Fruit fly (Drosophila melanogaster) whole organism, embryonic: ENCODE data around the gene Sodh2.

Experiments used
- CG10543 ChIP-seq: fragments of 200-800 bp; sonication (Bioruptor generic); optimal IDR thresholded peaks from 3 replicates; lab custom pipeline; 2017; ENCODE audit warnings: missing biosample characterization, mild to moderate bottlenecking, missing genetic modification characterization, moderate library complexity
- CG10565 ChIP-seq: fragments of 200-800 bp; sonication (Bioruptor generic); optimal IDR thresholded peaks from 3 replicates; lab custom pipeline; 2016; ENCODE audit warnings: missing biosample characterization, mild to moderate bottlenecking, missing genetic modification characterization
- CG11456 ChIP-seq: fragments of 200-800 bp; sonication (Bioruptor generic); IDR thresholded peaks from 3 replicates; pipeline ENCODE4 v1.3.6; 2022; ENCODE audit warnings: missing biosample characterization, missing genetic modification characterization
- CG13123 ChIP-seq: fragments of 200-800 bp; sonication (Bioruptor generic); optimal IDR thresholded peaks from 2 replicates; lab custom pipeline; 2016; ENCODE audit warnings: missing biosample characterization, missing genetic modification characterization
- CG13894 ChIP-seq: fragments of 200-800 bp; sonication (Bioruptor generic); optimal IDR thresholded peaks from 3 replicates; lab custom pipeline; 2018; ENCODE audit warnings: missing biosample characterization, mild to moderate bottlenecking, missing genetic modification characterization, moderate library complexity
- CG15269 ChIP-seq: fragments of 200-800 bp; sonication (Bioruptor generic); optimal IDR thresholded peaks from 2 replicates; lab custom pipeline; 2018; ENCODE audit warnings: missing biosample characterization, mild to moderate bottlenecking, missing genetic modification characterization, moderate library complexity
- CG15514 ChIP-seq: fragments of 200-800 bp; sonication (Bioruptor generic); optimal IDR thresholded peaks from 3 replicates; lab custom pipeline; 2017; ENCODE audit warnings: missing biosample characterization, missing genetic modification characterization, mild to moderate bottlenecking, moderate library complexity, missing genetic modification reagents
- CG17359 ChIP-seq: fragments of 200-800 bp; sonication (Bioruptor generic); optimal IDR thresholded peaks from 3 replicates; lab custom pipeline; 2018; ENCODE audit warnings: missing biosample characterization, mild to moderate bottlenecking, missing genetic modification characterization, moderate library complexity
- CG1792 ChIP-seq: fragments of 200-800 bp; sonication (Bioruptor generic); optimal IDR thresholded peaks from 2 replicates; lab custom pipeline; 2016; ENCODE audit warnings: missing biosample characterization, missing genetic modification characterization
- CG18476 ChIP-seq: fragments of 200-800 bp; sonication (Bioruptor generic); optimal IDR thresholded peaks from 2 replicates; lab custom pipeline; 2016; ENCODE audit warnings: missing biosample characterization, mild to moderate bottlenecking, missing genetic modification characterization
- CG2199 ChIP-seq: fragments of 200-800 bp; sonication (Bioruptor generic); IDR thresholded peaks from 3 replicates; pipeline ENCODE4 v1.3.6; 2022; ENCODE audit warnings: missing biosample characterization, missing genetic modification characterization
- CG31388 ChIP-seq: fragments of 200-800 bp; sonication (Bioruptor generic); optimal IDR thresholded peaks from 2 replicates; lab custom pipeline; 2016; ENCODE audit warnings: missing biosample characterization, missing genetic modification characterization
- CG32532 ChIP-seq: fragments of 200-800 bp; sonication (Bioruptor generic); IDR thresholded peaks from 2 replicates; pipeline ENCODE4 v1.3.6; 2022; ENCODE audit warnings: missing biosample characterization, missing genetic modification characterization
- CG34376 ChIP-seq: fragments of 200-800 bp; sonication (Bioruptor generic); optimal IDR thresholded peaks from 2 replicates; lab custom pipeline; 2018; ENCODE audit warnings: missing biosample characterization, mild to moderate bottlenecking, missing genetic modification characterization
- CG4360 ChIP-seq: fragments of 200-800 bp; sonication (Bioruptor generic); IDR thresholded peaks from 2 replicates; pipeline ENCODE4 v1.3.6; 2022; ENCODE audit warnings: missing biosample characterization, missing genetic modification characterization
- CG7271 ChIP-seq: fragments of 200-800 bp; sonication (Bioruptor generic); optimal IDR thresholded peaks from 2 replicates; lab custom pipeline; 2018; ENCODE audit warnings: missing biosample characterization, mild to moderate bottlenecking, missing genetic modification characterization, moderate library complexity
- CG7987 ChIP-seq: fragments of 200-800 bp; sonication (Bioruptor generic); optimal IDR thresholded peaks from 2 replicates; lab custom pipeline; 2018; ENCODE audit warnings: missing biosample characterization, mild to moderate bottlenecking, missing genetic modification characterization, moderate library complexity
- CG8359 ChIP-seq: fragments of 200-800 bp; sonication (Bioruptor generic); optimal IDR thresholded peaks from 2 replicates; lab custom pipeline; 2017; ENCODE audit warnings: missing biosample characterization, mild to moderate bottlenecking, missing genetic modification characterization, borderline replicate concordance
- CG8765 ChIP-seq: fragments of 200-800 bp; sonication (Bioruptor generic); IDR thresholded peaks from 2 replicates; pipeline ENCODE4 v1.3.6; 2022; ENCODE audit warnings: missing biosample characterization, missing genetic modification characterization
- CG9727 ChIP-seq: fragments of 200-800 bp; sonication (Bioruptor generic); optimal IDR thresholded peaks from 3 replicates; lab custom pipeline; 2017; ENCODE audit warnings: missing biosample characterization, mild to moderate bottlenecking, missing genetic modification characterization
- CHES-1-like ChIP-seq: fragments of 200-800 bp; sonication (Bioruptor generic); optimal IDR thresholded peaks from 2 replicates; lab custom pipeline; 2016; ENCODE audit warnings: missing biosample characterization, missing genetic modification characterization
- Chrac-16 ChIP-seq: fragments of 200-800 bp; sonication (Bioruptor generic); optimal IDR thresholded peaks from 3 replicates; lab custom pipeline; 2016; ENCODE audit warnings: missing biosample characterization, missing genetic modification characterization
- E2f1 ChIP-seq: fragments of 200-800 bp; sonication (Bioruptor generic); IDR thresholded peaks from 2 replicates; pipeline ENCODE4 v1.3.6; 2022; ENCODE audit warnings: missing biosample characterization, missing genetic modification characterization
- E2f2 ChIP-seq: fragments of 200-800 bp; sonication (Bioruptor generic); IDR thresholded peaks from 2 replicates; pipeline ENCODE4 v1.3.6; 2022; ENCODE audit warnings: missing biosample characterization, missing genetic modification characterization
- GATAe ChIP-seq: fragments of 200-800 bp; sonication (Bioruptor generic); conservative IDR thresholded peaks from 2 replicates; pipeline ENCODE4 v1.3.6; 2022; ENCODE audit warnings: missing biosample characterization, missing genetic modification characterization
- Gsc ChIP-seq: fragments of 200-800 bp; sonication (Bioruptor generic); IDR thresholded peaks from 2 replicates; pipeline ENCODE4 v1.3.6; 2022; ENCODE audit warnings: missing biosample characterization, missing genetic modification characterization
- Hand ChIP-seq: fragments of 200-800 bp; sonication (Bioruptor generic); optimal IDR thresholded peaks from 2 replicates; lab custom pipeline; 2017; ENCODE audit warnings: mild to moderate bottlenecking, missing biosample characterization, missing genetic modification reagents, missing genetic modification characterization
- Lhr ChIP-seq: fragments of 200-800 bp; sonication (Bioruptor generic); optimal IDR thresholded peaks from 3 replicates; lab custom pipeline; 2017; ENCODE audit warnings: mild to moderate bottlenecking, missing biosample characterization, missing genetic modification reagents, missing genetic modification characterization
- MESR4 ChIP-seq: fragments of 200-800 bp; sonication (Bioruptor generic); optimal IDR thresholded peaks from 2 replicates; lab custom pipeline; 2018; ENCODE audit warnings: missing biosample characterization, mild to moderate bottlenecking, missing genetic modification characterization, moderate library complexity
- Side ChIP-seq: fragments of 200-800 bp; sonication (Bioruptor generic); optimal IDR thresholded peaks from 2 replicates; lab custom pipeline; 2016; ENCODE audit warnings: missing biosample characterization, missing genetic modification characterization
- Xrp1 ChIP-seq: fragments of 200-800 bp; sonication (Bioruptor generic); IDR thresholded peaks from 2 replicates; pipeline ENCODE4 v1.3.6; 2022; ENCODE audit warnings: missing biosample characterization, missing genetic modification characterization
- cato ChIP-seq: fragments of 200-800 bp; sonication (Bioruptor generic); optimal IDR thresholded peaks from 2 replicates; lab custom pipeline; 2016; ENCODE audit warnings: missing biosample characterization, missing genetic modification characterization, borderline replicate concordance
- ci ChIP-seq: fragments of 200-800 bp; sonication (Bioruptor generic); IDR thresholded peaks from 3 replicates; pipeline ENCODE4 v1.3.6; 2022; ENCODE audit warnings: missing biosample characterization, missing genetic modification characterization
- corto ChIP-seq: fragments of 200-800 bp; sonication (Bioruptor generic); optimal IDR thresholded peaks from 2 replicates; lab custom pipeline; 2016; ENCODE audit warnings: missing biosample characterization, mild to moderate bottlenecking, missing genetic modification characterization, moderate library complexity
- dmrt11E ChIP-seq: fragments of 200-800 bp; sonication (Bioruptor generic); optimal IDR thresholded peaks from 3 replicates; lab custom pipeline; 2018; ENCODE audit warnings: missing biosample characterization, mild to moderate bottlenecking, missing genetic modification characterization, moderate library complexity
- eyg ChIP-seq: fragments of 200-800 bp; sonication (Bioruptor generic); optimal IDR thresholded peaks from 3 replicates; lab custom pipeline; 2016; ENCODE audit warnings: missing biosample characterization, missing genetic modification characterization
- hth ChIP-seq: fragments of >200 bp; optimal IDR thresholded peaks from 2 replicates; lab custom pipeline; 2017; ENCODE audit warnings: inconsistent platforms
- jing ChIP-seq: fragments of 200-800 bp; sonication (Bioruptor generic); optimal IDR thresholded peaks from 2 replicates; lab custom pipeline; 2018; ENCODE audit warnings: missing biosample characterization, mild to moderate bottlenecking, missing genetic modification characterization
- knrl ChIP-seq: fragments of 200-800 bp; sonication (Bioruptor generic); IDR thresholded peaks from 3 replicates; pipeline ENCODE4 v1.3.6; 2022; ENCODE audit warnings: missing biosample characterization, missing genetic modification characterization; ENCODE audit not compliant: partially characterized antibody
- lov ChIP-seq, 2 experiments: fragments of 200-800 bp in 1 of 2; fragments of >200 bp in 1 of 2; sonication (Bioruptor generic) in 1 of 2; IDR thresholded peaks in 1 of 2; optimal IDR thresholded peaks in 1 of 2; 2 replicates in 1 of 2; 3 replicates in 1 of 2; pipeline versions ENCODE4 v1.3.6 to Lab custom; 2017 to 2022; ENCODE audit warnings: missing biosample characterization in 1 of 2, missing genetic modification characterization in 1 of 2
- mld ChIP-seq: fragments of 200-800 bp; sonication (Bioruptor generic); IDR thresholded peaks from 3 replicates; pipeline ENCODE4 v1.3.6; 2022; ENCODE audit warnings: missing biosample characterization, missing genetic modification characterization; ENCODE audit not compliant: partially characterized antibody
- oc ChIP-seq: fragments of 200-800 bp; sonication (Bioruptor generic); optimal IDR thresholded peaks from 2 replicates; lab custom pipeline; 2018; ENCODE audit warnings: missing biosample characterization, mild to moderate bottlenecking, missing genetic modification characterization, moderate library complexity
- pum ChIP-seq: fragments of 200-800 bp; sonication (Bioruptor generic); optimal IDR thresholded peaks from 2 replicates; lab custom pipeline; 2016; ENCODE audit warnings: missing biosample characterization, missing genetic modification characterization
- pzg ChIP-seq: fragments of 200-800 bp; sonication (Bioruptor generic); optimal IDR thresholded peaks from 3 replicates; lab custom pipeline; 2018; ENCODE audit warnings: missing biosample characterization, mild to moderate bottlenecking, missing genetic modification characterization, moderate library complexity
- ranshi ChIP-seq: fragments of 200-800 bp; sonication (Bioruptor generic); IDR thresholded peaks from 2 replicates; pipeline ENCODE4 v1.3.6; 2022; ENCODE audit warnings: missing biosample characterization, missing genetic modification characterization
- run ChIP-seq: fragments of 200-800 bp; sonication (Bioruptor generic); optimal IDR thresholded peaks from 3 replicates; lab custom pipeline; 2018; ENCODE audit warnings: missing biosample characterization, mild to moderate bottlenecking, missing genetic modification characterization
- tgo ChIP-seq: fragments of 200-800 bp; sonication (Bioruptor generic); IDR thresholded peaks from 3 replicates; pipeline ENCODE4 v1.3.6; 2022; ENCODE audit warnings: missing biosample characterization, missing genetic modification characterization
- ttk ChIP-seq: fragments of 200-800 bp; sonication (Bioruptor generic); IDR thresholded peaks from 2 replicates; pipeline ENCODE4 v2.1.2; 2022; ENCODE audit warnings: missing biosample characterization, missing genetic modification characterization
- vnd ChIP-seq: fragments of 200-800 bp; sonication (Bioruptor generic); IDR thresholded peaks from 3 replicates; pipeline ENCODE4 v1.3.6; 2022; ENCODE audit warnings: missing biosample characterization, missing genetic modification characterization; ENCODE audit not compliant: partially characterized antibody

Gene Sodh2

dm6 chr3R:10849515-10849973, 26.6 kb upstream of the Sodh2 start, which contains the start of gene CG42394 (continued):
- TF ChIP-seq CG31388 (GFP tag; lab: Kevin White, UChicago) (peak; percentile 84), CHES-1-like (peak; percentile 49), pum (GFP tag; lab: Kevin White, UChicago) (peak; percentile 64), CG13894 (tag; lab: Kevin White, UChicago) (peak; percentile 86), vnd (GFP tag; lab: Robert Waterston, UW) (peak; percentile 20; the same call in 2 of the 3 replicates), CG13123 (GFP tag; lab: Kevin White, UChicago) (peak; percentile 85), CG18476 (GFP tag; lab: Kevin White, UChicago) (peak; percentile 91), ttk (peak; percentile 88), CG32532 (GFP tag; lab: Robert Waterston, UW) (peak; percentile 97), CG11456 (GFP tag; lab: Robert Waterston, UW) (peak; percentile 94), MESR4 (peak; percentile 25), CG15269 (tag; lab: Kevin White, UChicago) (peak; percentile 94), knrl (peak; percentile 13; the same call in 1 of the 3 replicates), mld (no peak), pzg (GFP tag; lab: Kevin White, UChicago) (no peak), jing (GFP tag; lab: Kevin White, UChicago) (peak; percentile 73), CG10565 (GFP tag; lab: Kevin White, UChicago) (peak; percentile 82), hth (lab: Kevin White, UChicago) (no peak), lov (optimal IDR thresholded peaks at IDR 0.05; lab: Kevin White, UChicago) (no peak), lov (GFP tag; IDR thresholded peaks at IDR 0.05; lab: Robert Waterston, UW) (peak; percentile 90), eyg (no peak), CG8359 (GFP tag; lab: Kevin White, UChicago) (peak; percentile 93), ranshi (GFP tag; lab: Robert Waterston, UW) (peak; percentile 96), ci (GFP tag; lab: Robert Waterston, UW) (peak; percentile 96), CG2199 (GFP tag; lab: Robert Waterston, UW) (peak; percentile 88; the same call in 2 of the 3 replicates), oc (tag; lab: Kevin White, UChicago) (peak; percentile 92), CG1792 (GFP tag; lab: Kevin White, UChicago) (peak; percentile 47), CG9727 (peak; percentile 99), CG15514 (peak; percentile 89), Side (GFP tag; lab: Kevin White, UChicago) (peak; percentile 38), Xrp1 (peak; percentile 98), corto (GFP tag; lab: Kevin White, UChicago) (peak; percentile 60), Lhr (GFP tag; lab: Kevin White, UChicago) (peak; percentile 75), CG34376 (GFP tag; lab: Kevin White, UChicago) (no peak), CG8765 (GFP tag; lab: Robert Waterston, UW) (peak; percentile 89), tgo (GFP tag; lab: Robert Waterston, UW) (peak; percentile 93), run (tag; lab: Kevin White, UChicago) (peak; percentile 80), cato (peak; percentile 84), Chrac-16 (GFP tag; lab: Kevin White, UChicago) (peak; percentile 88), CG10543 (GFP tag; lab: Kevin White, UChicago) (peak; percentile 85), CG17359 (tag; lab: Kevin White, UChicago) (peak; percentile 96), Gsc (GFP tag; lab: Robert Waterston, UW) (peak; percentile 21; the same call in 1 of the 2 replicates), CG4360 (GFP tag; lab: Robert Waterston, UW) (peak; percentile 72), CG7987 (peak; percentile 93), E2f2 (GFP tag; lab: Robert Waterston, UW) (peak; percentile 79), Hand (peak; percentile 92), GATAe (GFP tag; lab: Robert Waterston, UW) (peak; percentile 71), dmrt11E (peak; percentile 95), E2f1 (GFP tag; lab: Robert Waterston, UW) (peak; percentile 95), CG7271 (tag; lab: Kevin White, UChicago) (peak; percentile 96)
